Worm (Caenorhabditis elegans) whole organism, L1 larva: Measurements from ENCODE around the gene trmt-10A.
A peak's percentile ranks its signal among the peaks of the same experiment; 100 is the strongest.

Experiments
- C16A3.4 ChIP-seq: fragments of 150-350 bp; optimal IDR thresholded peaks from 2 replicates; lab custom pipeline; 2014; ENCODE audit warnings: missing biosample characterization, missing genetic modification characterization
- Y116A8C.19 ChIP-seq: sonication (generic microtip); optimal IDR thresholded peaks from 2 replicates; lab custom pipeline; 2016; ENCODE audit warnings: missing compliant biosample characterization, missing genetic modification characterization, borderline replicate concordance
- aha-1 ChIP-seq: fragments of 150-350 bp; optimal IDR thresholded peaks from 2 replicates; lab custom pipeline; 2014; ENCODE audit warnings: missing biosample characterization, missing genetic modification characterization
- ama-1 ChIP-seq: fragments of 150-350 bp; optimal IDR thresholded peaks from 2 replicates; lab custom pipeline; 2014
- blmp-1 ChIP-seq: fragments of 150-350 bp; optimal IDR thresholded peaks from 2 replicates; lab custom pipeline; 2014; ENCODE audit warnings: missing biosample characterization, missing genetic modification characterization
- ceh-63 ChIP-seq: fragments of 200-800 bp; sonication (Bioruptor generic); optimal IDR thresholded peaks from 2 replicates; lab custom pipeline; 2018; ENCODE audit warnings: mild to moderate bottlenecking, missing genetic modification characterization, missing compliant biosample characterization
- ceh-8 ChIP-seq: fragments of 200-800 bp; sonication (Bioruptor generic); optimal IDR thresholded peaks from 2 replicates; lab custom pipeline; 2018; ENCODE audit warnings: mild to moderate bottlenecking, missing genetic modification characterization, moderate library complexity, missing compliant biosample characterization
- ceh-82 ChIP-seq, 3 experiments: fragments of 150-350 bp in 1 of 3; sonication (generic microtip) in 2 of 3; optimal IDR thresholded peaks; 2 replicates each; lab custom pipeline; 2014 to 2017; ENCODE audit warnings: missing biosample characterization in 3 of 3, missing genetic modification characterization in 3 of 3
- ceh-90 ChIP-seq: sonication (generic microtip); optimal IDR thresholded peaks from 2 replicates; lab custom pipeline; 2016; ENCODE audit warnings: missing genetic modification characterization, missing compliant biosample characterization
- dpl-1 ChIP-seq, 3 experiments: fragments of 150-350 bp in 2 of 3; sonication (generic microtip) in 1 of 3; optimal IDR thresholded peaks; 2 replicates each; lab custom pipeline; 2014 to 2017; ENCODE audit warnings: missing biosample characterization in 3 of 3, missing genetic modification characterization in 3 of 3, missing genetic modification reagents in 3 of 3
- dsc-1 ChIP-seq: sonication (generic microtip); optimal IDR thresholded peaks from 2 replicates; lab custom pipeline; 2016; ENCODE audit warnings: mild to moderate bottlenecking, missing genetic modification characterization, missing compliant biosample characterization
- fos-1 ChIP-seq: fragments of 150-350 bp; optimal IDR thresholded peaks from 2 replicates; lab custom pipeline; 2014; ENCODE audit warnings: missing biosample characterization, missing genetic modification characterization
- grh-1 ChIP-seq: fragments of 200-800 bp; sonication (Bioruptor generic); IDR thresholded peaks from 2 replicates; pipeline ENCODE4 v1.3.6; 2022; ENCODE audit warnings: missing genetic modification reagents, missing genetic modification characterization, missing compliant biosample characterization
- hlh-4 ChIP-seq: sonication (generic microtip); optimal IDR thresholded peaks from 2 replicates; lab custom pipeline; 2016; ENCODE audit warnings: mild to moderate bottlenecking, missing genetic modification characterization, missing compliant biosample characterization
- irx-1 ChIP-seq: sonication (generic microtip); optimal IDR thresholded peaks from 2 replicates; lab custom pipeline; 2016; ENCODE audit warnings: missing genetic modification characterization, missing compliant biosample characterization
- jun-1 ChIP-seq: fragments of 150-350 bp; optimal IDR thresholded peaks from 2 replicates; lab custom pipeline; 2014; ENCODE audit warnings: missing biosample characterization, missing genetic modification reagents, missing genetic modification characterization
- lin-14 ChIP-seq: fragments of 200-800 bp; sonication (Bioruptor generic); optimal IDR thresholded peaks from 2 replicates; lab custom pipeline; 2018; ENCODE audit warnings: mild to moderate bottlenecking, missing genetic modification characterization, moderate library complexity, missing compliant biosample characterization
- lin-35 ChIP-seq, 2 experiments: fragments of 150-350 bp; optimal IDR thresholded peaks; 2 replicates each; lab custom pipeline; 2014; ENCODE audit warnings: missing biosample characterization in 2 of 2, missing genetic modification characterization in 2 of 2, missing genetic modification reagents in 2 of 2
- lin-39 ChIP-seq: fragments of 150-350 bp; optimal IDR thresholded peaks from 2 replicates; lab custom pipeline; 2014; ENCODE audit warnings: missing biosample characterization, missing genetic modification reagents, missing genetic modification characterization
- lsy-2 ChIP-seq, 2 experiments: fragments of 150-350 bp; optimal IDR thresholded peaks; 2 replicates each; lab custom pipeline; 2014; ENCODE audit warnings: missing biosample characterization in 2 of 2, missing genetic modification characterization in 2 of 2
- mab-9 ChIP-seq: fragments of 200-800 bp; sonication (Bioruptor generic); IDR thresholded peaks from 2 replicates; pipeline ENCODE4 v1.3.6; 2022; ENCODE audit warnings: missing genetic modification reagents, missing genetic modification characterization, missing compliant biosample characterization
- mdl-1 ChIP-seq, 2 experiments: fragments of 150-350 bp; optimal IDR thresholded peaks; 2 replicates each; lab custom pipeline; 2014 to 2017; ENCODE audit warnings: missing biosample characterization in 2 of 2, missing genetic modification characterization in 2 of 2, inconsistent platforms in 1 of 2
- mef-2 ChIP-seq: fragments of 150-350 bp; optimal IDR thresholded peaks from 2 replicates; lab custom pipeline; 2014; ENCODE audit warnings: missing biosample characterization, missing genetic modification characterization
- nhr-11 ChIP-seq: fragments of 150-350 bp; optimal IDR thresholded peaks from 2 replicates; lab custom pipeline; 2014; ENCODE audit warnings: missing biosample characterization, missing genetic modification characterization
- nhr-19 ChIP-seq: fragments of 200-800 bp; sonication (Bioruptor generic); conservative IDR thresholded peaks from 2 replicates; pipeline ENCODE4 v1.3.6; 2022; ENCODE audit warnings: missing genetic modification characterization, missing compliant biosample characterization
- nhr-20 ChIP-seq: sonication (generic microtip); optimal IDR thresholded peaks from 2 replicates; lab custom pipeline; 2016; ENCODE audit warnings: mild to moderate bottlenecking, missing genetic modification characterization, missing compliant biosample characterization
- nhr-237 ChIP-seq: fragments of 150-350 bp; optimal IDR thresholded peaks from 2 replicates; lab custom pipeline; 2014; ENCODE audit warnings: missing biosample characterization, missing genetic modification characterization
- nhr-71 ChIP-seq: sonication (generic microtip); optimal IDR thresholded peaks from 2 replicates; lab custom pipeline; 2016; ENCODE audit warnings: mild to moderate bottlenecking, missing genetic modification characterization, moderate library complexity, missing compliant biosample characterization
- nhr-90 ChIP-seq: sonication (generic microtip); optimal IDR thresholded peaks from 2 replicates; lab custom pipeline; 2016; ENCODE audit warnings: mild to moderate bottlenecking, missing genetic modification characterization, missing compliant biosample characterization; ENCODE audit not compliant: poor library complexity
- pag-3 ChIP-seq: sonication (generic microtip); optimal IDR thresholded peaks from 2 replicates; lab custom pipeline; 2017; ENCODE audit warnings: missing genetic modification characterization, mild to moderate bottlenecking, missing compliant biosample characterization, antibody characterized with exemption, borderline replicate concordance; ENCODE audit not compliant: insufficient read depth
- rnt-1 ChIP-seq: sonication (generic microtip); optimal IDR thresholded peaks from 2 replicates; lab custom pipeline; 2016; ENCODE audit warnings: mild to moderate bottlenecking, missing genetic modification characterization, moderate library complexity, missing compliant biosample characterization
- snpc-4 ChIP-seq: fragments of 150-350 bp; optimal IDR thresholded peaks from 2 replicates; lab custom pipeline; 2014; ENCODE audit warnings: missing biosample characterization, missing genetic modification characterization
- snu-23 ChIP-seq: sonication (generic microtip); optimal IDR thresholded peaks from 2 replicates; lab custom pipeline; 2016; ENCODE audit warnings: missing genetic modification characterization, missing compliant biosample characterization
- sup-37 ChIP-seq: fragments of 200-800 bp; sonication (Bioruptor generic); optimal IDR thresholded peaks from 2 replicates; lab custom pipeline; 2018; ENCODE audit warnings: mild to moderate bottlenecking, missing genetic modification characterization, missing compliant biosample characterization
- vab-15 ChIP-seq: sonication (generic microtip); optimal IDR thresholded peaks from 2 replicates; lab custom pipeline; 2017; ENCODE audit warnings: missing genotype, mild to moderate bottlenecking, missing genetic modification characterization, missing compliant biosample characterization
- xbp-1 ChIP-seq: sonication (generic microtip); optimal IDR thresholded peaks from 2 replicates; lab custom pipeline; 2016; ENCODE audit warnings: missing genetic modification characterization, missing compliant biosample characterization
- ztf-4 ChIP-seq: fragments of 150-350 bp; optimal IDR thresholded peaks from 2 replicates; lab custom pipeline; 2014; ENCODE audit warnings: missing biosample characterization, missing genetic modification characterization

Gene trmt-10A

DNA sequence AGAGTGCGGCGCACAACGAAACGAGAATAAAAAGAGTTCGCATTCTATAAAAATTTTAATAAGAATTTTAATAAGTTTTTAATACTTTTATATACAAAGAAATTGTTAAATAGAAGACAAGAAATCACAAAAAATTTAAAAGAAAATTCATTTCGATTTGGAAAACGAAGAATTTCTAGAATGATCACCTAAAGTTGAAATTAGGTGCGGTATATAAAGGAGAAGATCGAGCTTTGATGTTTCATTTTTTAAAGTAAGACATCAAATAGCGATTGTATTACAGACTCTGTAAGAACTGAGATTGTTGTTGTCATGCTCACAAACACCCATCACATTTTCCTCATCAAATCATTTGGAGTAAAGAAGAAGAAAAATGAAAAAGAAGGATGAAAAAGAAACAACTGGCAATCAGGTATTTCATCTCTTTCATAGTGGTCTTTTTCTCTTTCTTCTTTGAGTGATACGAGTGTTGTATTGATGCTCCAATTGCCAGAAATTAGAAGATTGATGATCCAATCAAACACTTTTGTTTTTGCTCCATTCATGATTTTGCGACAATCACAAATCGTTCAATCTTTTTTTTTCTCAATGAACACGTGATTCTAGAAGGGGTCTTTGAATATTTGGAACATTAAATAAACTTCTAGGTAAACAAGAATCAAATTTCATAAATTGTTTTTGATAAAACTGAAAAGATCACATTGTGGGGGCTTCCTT lies 3.7 kb downstream of the trmt-10A start, which contains the start of gene dur-1:
Gene dur-1, minus strand, starts transcription at position 51 of the 717 bp plus-strand sequence.
- TF ChIP-seq ceh-8 (GFP tag; lab: Kevin White, UChicago) (no peak), irx-1 (no peak), mdl-1 (tag; optimal IDR thresholded peaks at IDR 0.05; lab: Kevin White, UChicago) (no peak), ceh-82 (tag; optimal IDR thresholded peaks at IDR 0.05; lab: Kevin White, UChicago) (no peak), nhr-11 (tag; lab: Kevin White, UChicago) (no peak), lin-39 (peak; percentile 90), pag-3 (peak; percentile 46), mab-9 (GFP tag; lab: Robert Waterston, UW) (no peak), sup-37 (GFP tag; lab: Kevin White, UChicago) (no peak), nhr-90 (tag; lab: Kevin White, UChicago) (no peak), lin-35 (GFP tag; optimal IDR thresholded peaks at IDR 0.05; lab: Kevin White, UChicago) (peak in 1 of 2 experiments; percentile 5), nhr-20 (tag; lab: Kevin White, UChicago) (peak; percentile 23), nhr-237 (tag; lab: Kevin White, UChicago) (no peak), lin-14 (peak; percentile 84), nhr-71 (tag; lab: Kevin White, UChicago) (peak; percentile 83), rnt-1 (tag; lab: Kevin White, UChicago) (peak; percentile 62), xbp-1 (tag; lab: Kevin White, UChicago) (no peak), snu-23 (GFP tag; lab: Kevin White, UChicago) (peak; percentile 44), lsy-2 (tag; optimal IDR thresholded peaks at IDR 0.05; lab: Kevin White, UChicago) (peak; percentile 60 to 64), fos-1 (tag; lab: Kevin White, UChicago) (no peak), dsc-1 (tag; lab: Kevin White, UChicago) (no peak), aha-1 (no peak), nhr-19 (GFP tag; lab: Robert Waterston, UW) (peak; percentile 69), grh-1 (GFP tag; lab: Robert Waterston, UW) (no peak)
- TF ChIP-seq, all 84 proteins: peak for 10

DNA sequence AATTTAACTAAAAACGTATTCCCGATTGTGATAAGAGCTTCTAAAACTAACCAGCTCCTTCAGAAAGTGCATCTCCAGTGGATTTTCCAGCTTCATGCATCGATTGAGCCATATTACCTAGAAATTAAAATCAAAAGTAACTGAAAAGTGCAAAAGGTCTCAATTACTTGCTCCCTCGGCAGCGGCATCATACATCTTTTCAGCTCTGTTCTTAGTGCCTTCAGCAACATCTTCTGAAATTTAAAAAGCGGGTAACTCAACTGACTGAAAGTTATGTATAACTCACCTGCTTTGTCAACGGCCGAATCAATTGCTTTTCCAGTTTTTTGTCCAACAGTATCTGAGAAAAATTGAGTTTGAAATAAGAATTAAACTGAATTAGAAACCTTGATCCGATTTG lies 7.6 kb downstream of the trmt-10A start:
- TF ChIP-seq ceh-90 (tag; lab: Kevin White, UChicago) (no peak), jun-1 (tag; lab: Kevin White, UChicago) (no peak), vab-15 (tag; lab: Kevin White, UChicago) (no peak), snpc-4 (tag; lab: Kevin White, UChicago) (no peak), hlh-4 (tag; lab: Kevin White, UChicago) (no peak), mef-2 (no peak), dpl-1 (GFP tag; optimal IDR thresholded peaks at IDR 0.05; lab: Kevin White, UChicago) (no peak), C16A3.4 (tag; lab: Kevin White, UChicago) (no peak), ceh-63 (GFP tag; lab: Kevin White, UChicago) (no peak)
- TF ChIP-seq, all 84 proteins: peak for 0

DNA sequence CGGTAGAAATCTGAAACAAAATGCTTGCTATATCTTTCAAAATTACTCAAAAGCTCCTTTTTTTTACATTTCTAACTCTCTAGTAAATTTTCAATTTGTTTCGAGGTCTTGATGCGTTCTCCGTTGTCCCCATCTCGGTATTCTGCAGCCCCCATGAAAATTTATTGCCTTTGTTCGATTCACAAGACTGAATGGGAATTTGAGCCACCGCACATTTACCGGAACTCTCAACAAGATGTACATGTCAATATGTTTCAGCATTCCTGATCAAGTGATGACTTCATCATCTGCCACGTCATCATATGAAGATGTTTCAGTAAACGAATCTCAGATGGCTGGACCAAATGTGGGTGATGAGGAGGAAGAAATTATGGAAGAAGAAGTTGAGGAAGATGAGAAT lies 11.6 kb downstream of the trmt-10A start:
- no peak for TF ChIP-seq C16A3.4 (tag; lab: Kevin White, UChicago)
- TF ChIP-seq ztf-4 (tag; lab: Kevin White, UChicago) = no peak
- TF ChIP-seq Y116A8C.19 (tag; lab: Kevin White, UChicago) = no peak
- TF ChIP-seq ama-1 (lab: Kevin White, UChicago) = no peak

DNA sequence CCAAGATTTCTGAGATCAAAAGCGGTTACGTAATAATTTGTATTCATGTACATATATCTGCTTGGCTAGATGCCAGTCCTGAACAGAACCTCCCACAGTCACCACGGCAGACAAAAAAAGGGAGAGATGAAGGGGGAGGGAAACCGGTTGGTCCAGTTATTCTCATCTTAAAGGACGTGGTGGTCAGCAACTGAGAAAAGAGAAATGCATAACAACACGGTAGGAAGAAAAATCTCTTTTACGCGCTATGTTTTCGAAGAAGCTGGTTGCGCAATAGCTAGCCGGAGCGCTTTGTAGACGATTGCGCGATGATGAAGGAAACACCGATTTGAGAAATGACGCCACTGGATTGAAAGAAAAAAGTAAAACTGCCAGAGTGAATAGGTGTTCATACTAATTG lies 14.0 kb downstream of the trmt-10A start:
- TF ChIP-seq blmp-1 = peak; percentile 62
- no peak for TF ChIP-seq ceh-90 (tag; lab: Kevin White, UChicago)
- peak; percentile 47 for TF ChIP-seq ztf-4 (tag; lab: Kevin White, UChicago)
- TF ChIP-seq mef-2 = no peak
